Fruit fly (Drosophila melanogaster): Measurements from ENCODE around the gene phu.

The phu gene

dm6 chr3R:9459385-9460285, 35.0 kb upstream of the phu start (continued):
- TF ChIP-seq Vsx1 (GFP tag; optimal IDR thresholded peaks at IDR 0.05) = peak; percentile 39
- peak; percentile 54 for TF ChIP-seq Side (GFP tag; optimal IDR thresholded peaks at IDR 0.05)
- TF ChIP-seq CTCF (GFP tag; optimal IDR thresholded peaks at IDR 0.05) = peak; percentile 0
- no peak for TF ChIP-seq Hmx (GFP tag; optimal IDR thresholded peaks at IDR 0.05)
- no peak for TF ChIP-seq pros (GFP tag; optimal IDR thresholded peaks at IDR 0.05)
- TF ChIP-seq CG18011 (GFP tag; optimal IDR thresholded peaks at IDR 0.05) = peak; percentile 53
- TF ChIP-seq ranshi (GFP tag; IDR thresholded peaks at IDR 0.05) = 0 out of 2 replicates have a peak, but pooled peaks have one; percentile 49
- TF ChIP-seq seq (GFP tag; IDR thresholded peaks at IDR 0.05) = peak; percentile 73
- TF ChIP-seq Neu2 (GFP tag; optimal IDR thresholded peaks at IDR 0.05; ENCODE audit: borderline replicate concordance) = no peak
- peak; percentile 25 for TF ChIP-seq CG9437 (GFP tag; optimal IDR thresholded peaks at IDR 0.05)
- peak; percentile 34; the same call in 1 of the 3 replicates for TF ChIP-seq ci (GFP tag; IDR thresholded peaks at IDR 0.05)
- peak; percentile 41 for TF ChIP-seq az2 (GFP tag; optimal IDR thresholded peaks at IDR 0.05)
- peak; percentile 31 for TF ChIP-seq CG10274 (GFP tag; optimal IDR thresholded peaks at IDR 0.05)
- no peak for TF ChIP-seq Dip2 (GFP tag; IDR thresholded peaks at IDR 0.05)
- peak; percentile 57 for TF ChIP-seq Ada2b (GFP tag; IDR thresholded peaks at IDR 0.05)
- TF ChIP-seq Xbp1 (GFP tag; optimal IDR thresholded peaks at IDR 0.05) = peak; percentile 61
- peak; percentile 49 for TF ChIP-seq CG5180 (GFP tag; optimal IDR thresholded peaks at IDR 0.05)
- TF ChIP-seq jing (GFP tag; optimal IDR thresholded peaks at IDR 0.05) = peak; percentile 18
- peak; percentile 76 for TF ChIP-seq PHDP (tag; optimal IDR thresholded peaks at IDR 0.05)
- peak; percentile 82 for TF ChIP-seq row (GFP tag; IDR thresholded peaks at IDR 0.05)
- no peak; the same call in 2 of the 3 replicates for TF ChIP-seq CG14050 (GFP tag; IDR thresholded peaks at IDR 0.05)
- TF ChIP-seq CG6654 (GFP tag; optimal IDR thresholded peaks at IDR 0.05) = peak; percentile 29
- TF ChIP-seq tgo (GFP tag; IDR thresholded peaks at IDR 0.05) = peak; percentile 66; the same call in 2 of the 3 replicates
- TF ChIP-seq CG6272 (GFP tag; IDR thresholded peaks at IDR 0.05) = no peak
- TF ChIP-seq CG3995 (GFP tag; optimal IDR thresholded peaks at IDR 0.05) = peak; percentile 15
- peak; percentile 82 for TF ChIP-seq HHEX (GFP tag; optimal IDR thresholded peaks at IDR 0.05)
- peak; percentile 18 for TF ChIP-seq trem (tag; optimal IDR thresholded peaks at IDR 0.05)
- no peak for TF ChIP-seq prd (optimal IDR thresholded peaks at IDR 0.05)
- TF ChIP-seq prd (GFP tag; IDR thresholded peaks at IDR 0.05) = no peak; the same call in 1 of the 3 replicates
- peak; percentile 6 for TF ChIP-seq twi (tag; optimal IDR thresholded peaks at IDR 0.05)
- TF ChIP-seq Blimp-1 (GFP tag; optimal IDR thresholded peaks at IDR 0.05) = peak; percentile 59
- peak; percentile 63 for TF ChIP-seq Asciz (GFP tag; optimal IDR thresholded peaks at IDR 0.05)
- peak; percentile 74 for TF ChIP-seq CG31441 (GFP tag; IDR thresholded peaks at IDR 0.05)
- peak; percentile 6 for TF ChIP-seq CG2875 (GFP tag; optimal IDR thresholded peaks at IDR 0.05)
- peak; percentile 47 for TF ChIP-seq CG16863 (GFP tag; optimal IDR thresholded peaks at IDR 0.05)
- TF ChIP-seq HLH4C (GFP tag; IDR thresholded peaks at IDR 0.05; ENCODE audit: partially characterized antibody) = no peak
- TF ChIP-seq dysf (GFP tag; IDR thresholded peaks at IDR 0.05) = peak; percentile 79; the same call in 2 of the 3 replicates
- no peak for TF ChIP-seq CG10462 (GFP tag; optimal IDR thresholded peaks at IDR 0.05)
- no peak for TF ChIP-seq Stat92E (GFP tag; optimal IDR thresholded peaks at IDR 0.05)
- no peak for TF ChIP-seq hbn (GFP tag; IDR thresholded peaks at IDR 0.05; ENCODE audit: partially characterized antibody)
- TF ChIP-seq nerfin-1 (tag; optimal IDR thresholded peaks at IDR 0.05) = peak; percentile 51
- peak; percentile 28 for TF ChIP-seq CG1603 (tag; optimal IDR thresholded peaks at IDR 0.05)
- peak; percentile 40 for TF ChIP-seq Nf-YB (GFP tag; optimal IDR thresholded peaks at IDR 0.05)
- no peak for TF ChIP-seq gt (GFP tag; IDR thresholded peaks at IDR 0.05)
- peak; percentile 28; the same call in 1 of the 2 replicates for TF ChIP-seq H2.0 (GFP tag; IDR thresholded peaks at IDR 0.05)
- TF ChIP-seq fru (optimal IDR thresholded peaks at IDR 0.05) = no peak
- TF ChIP-seq CG13894 (tag; optimal IDR thresholded peaks at IDR 0.05) = peak; percentile 88
- peak; percentile 44 for TF ChIP-seq E2f2 (GFP tag; IDR thresholded peaks at IDR 0.05)
- TF ChIP-seq ftz-f1 (GFP tag; optimal IDR thresholded peaks at IDR 0.05) = peak; percentile 84
